Worm (Caenorhabditis elegans): Measurements from ENCODE around the gene abhd-3.2.

Gene abhd-3.2

DNA sequence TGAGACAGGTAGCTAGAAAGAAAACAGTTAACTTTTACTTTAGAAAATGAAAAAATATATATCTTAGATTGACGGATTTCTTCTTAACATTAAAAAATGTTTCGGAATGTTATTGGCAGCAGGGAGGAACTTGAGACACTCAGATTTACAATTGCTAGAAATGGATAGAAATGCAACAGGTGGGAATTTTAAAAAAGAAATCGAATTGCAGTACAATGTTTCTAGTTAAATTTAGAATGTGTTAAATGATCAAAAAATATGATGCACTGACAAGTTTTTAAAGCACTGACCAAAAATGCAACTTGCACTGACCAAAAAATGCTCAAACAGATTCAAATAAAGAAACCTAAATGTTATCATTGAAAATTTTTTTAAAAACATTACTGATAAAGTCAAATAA is 51.7 kb downstream of the abhd-3.2 start:
- TF ChIP-seq lin-13 (GFP tag; optimal IDR thresholded peaks at IDR 0.05) (no peak), nhr-6 (tag; optimal IDR thresholded peaks at IDR 0.05) (no peak), nhr-21 (tag; optimal IDR thresholded peaks at IDR 0.05) (no peak), mab-5 (tag; optimal IDR thresholded peaks at IDR 0.05) (no peak), ZK546.5 (tag; optimal IDR thresholded peaks at IDR 0.05) (no peak), aly-2 (tag; optimal IDR thresholded peaks at IDR 0.05) (no peak), lin-39 (tag; optimal IDR thresholded peaks at IDR 0.05) (no peak), R02D3.7 (tag; optimal IDR thresholded peaks at IDR 0.05) (no peak), nhr-77 (tag; optimal IDR thresholded peaks at IDR 0.05) (no peak), elt-1 (tag; optimal IDR thresholded peaks at IDR 0.05) (no peak), Y55F3AM.14 (GFP tag; optimal IDR thresholded peaks at IDR 0.05) (no peak)

All from whole organism, L2 larva.